Fruit fly (Drosophila melanogaster): Measurements from ENCODE around the gene Jon65Aiv.

The Jon65Aiv gene

DNA sequence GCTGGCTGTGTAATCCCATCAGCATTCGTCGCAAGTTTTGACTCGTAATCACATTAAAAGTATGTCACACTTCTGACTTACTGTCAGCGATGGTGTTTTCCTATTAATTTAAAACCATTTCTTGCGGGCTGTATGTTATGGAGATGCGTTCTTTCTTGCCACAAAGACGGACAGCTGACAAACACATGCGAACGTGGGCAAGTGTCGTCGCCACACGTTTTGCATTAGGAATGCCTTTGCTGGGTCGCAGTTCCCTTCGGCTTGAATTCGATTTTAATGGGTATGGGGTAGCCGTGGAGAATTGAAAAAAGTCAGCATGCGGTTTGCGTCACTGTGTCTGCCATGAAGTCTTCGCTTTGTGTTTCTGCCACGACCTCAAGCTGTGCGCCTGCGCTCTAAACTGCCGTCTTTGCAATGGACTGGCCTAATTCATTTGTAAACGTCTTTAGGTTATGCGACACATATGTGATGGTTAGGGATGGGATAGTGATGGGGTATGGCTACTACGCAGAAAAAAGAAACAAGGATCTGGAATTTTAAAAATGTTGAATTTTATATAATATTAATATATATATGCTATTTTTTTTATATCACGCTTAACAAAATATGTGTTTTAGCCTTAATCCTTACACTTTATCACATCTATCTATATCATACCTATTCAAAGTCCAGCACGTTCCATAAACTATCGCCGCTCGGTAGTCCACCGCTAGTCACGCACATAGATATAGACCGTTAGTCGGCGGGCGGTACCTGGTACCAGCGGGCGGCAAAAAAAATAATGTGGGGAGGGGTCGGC, 45.1 kb upstream of the Jon65Aiv start (continued):
- TF ChIP-seq dimm (GFP tag; IDR thresholded peaks at IDR 0.05), result no peak
- TF ChIP-seq aop (GFP tag; IDR thresholded peaks at IDR 0.05), result no peak
- peak; percentile 41 for TF ChIP-seq CG15479 (GFP tag; optimal IDR thresholded peaks at IDR 0.05)
- no peak for TF ChIP-seq bcd (GFP tag; optimal IDR thresholded peaks at IDR 0.05)
- TF ChIP-seq exex (tag; optimal IDR thresholded peaks at IDR 0.05), result no peak
- no peak for TF ChIP-seq chm (GFP tag; IDR thresholded peaks at IDR 0.05)
- no peak for TF ChIP-seq luna (GFP tag; optimal IDR thresholded peaks at IDR 0.05)
- TF ChIP-seq CG14965 (GFP tag; optimal IDR thresholded peaks at IDR 0.05; ENCODE audit: borderline replicate concordance), result no peak
- no peak for TF ChIP-seq jing (GFP tag; optimal IDR thresholded peaks at IDR 0.05)
- TF ChIP-seq CG34224 (GFP tag; IDR thresholded peaks at IDR 0.05; ENCODE audit: partially characterized antibody), result no peak
- no peak for TF ChIP-seq CG10462 (GFP tag; optimal IDR thresholded peaks at IDR 0.05)
- TF ChIP-seq HHEX (GFP tag; optimal IDR thresholded peaks at IDR 0.05), result no peak
- TF ChIP-seq jigr1 (GFP tag; IDR thresholded peaks at IDR 0.05), result no peak
- no peak for TF ChIP-seq kay (GFP tag; optimal IDR thresholded peaks at IDR 0.05)
- TF ChIP-seq toy (GFP tag; IDR thresholded peaks at IDR 0.05), result no peak
- TF ChIP-seq jumu (GFP tag; optimal IDR thresholded peaks at IDR 0.05), result no peak
- TF ChIP-seq CG5953 (GFP tag; IDR thresholded peaks at IDR 0.05), result no peak
- TF ChIP-seq twi (tag; optimal IDR thresholded peaks at IDR 0.05), result peak; percentile 99
- TF ChIP-seq dmrt99B (tag; optimal IDR thresholded peaks at IDR 0.05), result no peak
- TF ChIP-seq Sry-β (GFP tag; optimal IDR thresholded peaks at IDR 0.05), result no peak
- no peak for TF ChIP-seq CG32767 (GFP tag; IDR thresholded peaks at IDR 0.05)
- TF ChIP-seq bbx (GFP tag; IDR thresholded peaks at IDR 0.05; ENCODE audit: partially characterized antibody), result no peak
- TF ChIP-seq dmrt11E (tag; optimal IDR thresholded peaks at IDR 0.05), result peak; percentile 44
- TF ChIP-seq ssp (GFP tag; IDR thresholded peaks at IDR 0.05), result no peak
- TF ChIP-seq CG13775 (GFP tag; optimal IDR thresholded peaks at IDR 0.05), result peak; percentile 23
- TF ChIP-seq Rfx (GFP tag; IDR thresholded peaks at IDR 0.05), result no peak
- 0 out of 3 replicates have a peak, but pooled peaks have one; percentile 33 for TF ChIP-seq CG6791 (GFP tag; IDR thresholded peaks at IDR 0.05; ENCODE audit: partially characterized antibody)
- TF ChIP-seq her (GFP tag; optimal IDR thresholded peaks at IDR 0.05), result no peak
- TF ChIP-seq tap (tag; optimal IDR thresholded peaks at IDR 0.05), result no peak
- no peak for TF ChIP-seq CG30020 (tag; optimal IDR thresholded peaks at IDR 0.05)
- TF ChIP-seq ttk (GFP tag; IDR thresholded peaks at IDR 0.05), result no peak
- no peak for TF ChIP-seq CG4820 (GFP tag; optimal IDR thresholded peaks at IDR 0.05)
- no peak for TF ChIP-seq Camta (GFP tag; optimal IDR thresholded peaks at IDR 0.05)
- no peak for TF ChIP-seq HmgD (GFP tag; optimal IDR thresholded peaks at IDR 0.05)
- peak; percentile 29 for TF ChIP-seq fd102C (GFP tag; optimal IDR thresholded peaks at IDR 0.05)

- peak; percentile 20 for TF ChIP-seq grn (GFP tag; optimal IDR thresholded peaks at IDR 0.05)
- TF ChIP-seq ase (GFP tag; IDR thresholded peaks at IDR 0.05), result 0 out of 3 replicates have a peak, but pooled peaks have one; percentile 10
- peak; percentile 66 for TF ChIP-seq oc (tag; optimal IDR thresholded peaks at IDR 0.05)
- TF ChIP-seq Drgx (GFP tag; IDR thresholded peaks at IDR 0.05), result no peak
- peak in 1 of 2 experiments; percentile 85 for TF ChIP-seq tll (GFP tag; optimal IDR thresholded peaks at IDR 0.05)
- no peak for TF ChIP-seq trem (tag; optimal IDR thresholded peaks at IDR 0.05)
- TF ChIP-seq twi (tag; optimal IDR thresholded peaks at IDR 0.05), result peak; percentile 29
- TF ChIP-seq CG15479 (GFP tag; optimal IDR thresholded peaks at IDR 0.05), result peak; percentile 67
- peak; percentile 58 for TF ChIP-seq zen (tag; optimal IDR thresholded peaks at IDR 0.05)
These were observed 42.4 kb upstream of the Jon65Aiv start for dm6 chr3L:5996520-5996919.
